Fruit fly (Drosophila melanogaster) whole organism, embryonic: ENCODE results near the gene Or65c.

Experiments
- Aef1 ChIP-seq: fragments of 200-800 bp; sonication (Bioruptor generic); IDR thresholded peaks from 3 replicates; pipeline ENCODE4 v1.3.6; 2022; ENCODE audit warnings: missing biosample characterization, missing genetic modification characterization
- BEAF-32 ChIP-seq: fragments of 200-800 bp; sonication (Bioruptor generic); optimal IDR thresholded peaks from 3 replicates; lab custom pipeline; 2017; ENCODE audit warnings: missing biosample characterization, missing genetic modification characterization, mild to moderate bottlenecking, moderate library complexity, missing genetic modification reagents
- CG10979 ChIP-seq: fragments of 200-800 bp; sonication (Bioruptor generic); optimal IDR thresholded peaks from 2 replicates; lab custom pipeline; 2018; ENCODE audit warnings: missing biosample characterization, mild to moderate bottlenecking, missing genetic modification characterization, moderate library complexity
- CG12769 ChIP-seq: fragments of 200-800 bp; sonication (Bioruptor generic); optimal IDR thresholded peaks from 2 replicates; lab custom pipeline; 2019; ENCODE audit warnings: missing biosample characterization, mild to moderate bottlenecking, missing genetic modification characterization, moderate library complexity
- CG13424 ChIP-seq: fragments of 200-800 bp; sonication (Bioruptor generic); optimal IDR thresholded peaks from 2 replicates; lab custom pipeline; 2019; ENCODE audit warnings: missing biosample characterization, mild to moderate bottlenecking, missing genetic modification characterization, moderate library complexity
- CG14050 ChIP-seq: fragments of 200-800 bp; sonication (Bioruptor generic); IDR thresholded peaks from 3 replicates; pipeline ENCODE4 v1.3.6; 2022; ENCODE audit warnings: missing biosample characterization, missing genetic modification characterization
- CG15269 ChIP-seq: fragments of 200-800 bp; sonication (Bioruptor generic); optimal IDR thresholded peaks from 2 replicates; lab custom pipeline; 2018; ENCODE audit warnings: missing biosample characterization, mild to moderate bottlenecking, missing genetic modification characterization, moderate library complexity
- CG17186 ChIP-seq: fragments of 200-800 bp; sonication (Bioruptor generic); optimal IDR thresholded peaks from 3 replicates; lab custom pipeline; 2017; ENCODE audit warnings: missing biosample characterization, missing genetic modification reagents, missing genetic modification characterization
- CG18476 ChIP-seq: fragments of 200-800 bp; sonication (Bioruptor generic); optimal IDR thresholded peaks from 2 replicates; lab custom pipeline; 2016; ENCODE audit warnings: missing biosample characterization, mild to moderate bottlenecking, missing genetic modification characterization
- CG4360 ChIP-seq: fragments of 200-800 bp; sonication (Bioruptor generic); IDR thresholded peaks from 2 replicates; pipeline ENCODE4 v1.3.6; 2022; ENCODE audit warnings: missing biosample characterization, missing genetic modification characterization
- CG6683 ChIP-seq: fragments of 200-800 bp; sonication (Bioruptor generic); optimal IDR thresholded peaks from 2 replicates; lab custom pipeline; 2017; ENCODE audit warnings: missing biosample characterization, mild to moderate bottlenecking, missing genetic modification characterization, missing genetic modification reagents
- CG6791 ChIP-seq: fragments of 200-800 bp; sonication (Bioruptor generic); IDR thresholded peaks from 3 replicates; pipeline ENCODE4 v1.3.6; 2022; ENCODE audit warnings: missing biosample characterization, missing genetic modification characterization; ENCODE audit not compliant: partially characterized antibody
- CG7745 ChIP-seq: fragments of 200-800 bp; sonication (Bioruptor generic); optimal IDR thresholded peaks from 2 replicates; lab custom pipeline; 2018; ENCODE audit warnings: missing biosample characterization, mild to moderate bottlenecking, missing genetic modification characterization, moderate library complexity
- CG9727 ChIP-seq: fragments of 200-800 bp; sonication (Bioruptor generic); optimal IDR thresholded peaks from 3 replicates; lab custom pipeline; 2017; ENCODE audit warnings: missing biosample characterization, mild to moderate bottlenecking, missing genetic modification characterization
- Camta ChIP-seq: fragments of 200-800 bp; sonication (Bioruptor generic); optimal IDR thresholded peaks from 2 replicates; lab custom pipeline; 2016; ENCODE audit warnings: missing biosample characterization, missing genetic modification characterization
- Dll ChIP-seq: fragments of 200-800 bp; sonication (Bioruptor generic); IDR thresholded peaks from 4 replicates; pipeline ENCODE4 v1.3.6; 2022; ENCODE audit warnings: missing biosample characterization, missing genetic modification characterization; ENCODE audit not compliant: partially characterized antibody
- Doc3 ChIP-seq: fragments of 200-800 bp; sonication (Bioruptor generic); IDR thresholded peaks from 3 replicates; pipeline ENCODE4 v1.3.6; 2022; ENCODE audit warnings: missing biosample characterization, missing genetic modification characterization; ENCODE audit not compliant: partially characterized antibody
- Drgx ChIP-seq: fragments of 200-800 bp; sonication (Bioruptor generic); IDR thresholded peaks from 2 replicates; pipeline ENCODE4 v1.3.6; 2022; ENCODE audit warnings: missing biosample characterization, missing genetic modification characterization
- H15 ChIP-seq: fragments of 200-800 bp; sonication (Bioruptor generic); IDR thresholded peaks from 3 replicates; pipeline ENCODE4 v1.3.6; 2022; ENCODE audit warnings: missing biosample characterization, missing genetic modification characterization
- Meics ChIP-seq: fragments of 200-800 bp; sonication (Bioruptor generic); optimal IDR thresholded peaks from 2 replicates; lab custom pipeline; 2017; ENCODE audit warnings: missing biosample characterization, mild to moderate bottlenecking, missing genetic modification characterization
- NfI ChIP-seq: fragments of 200-800 bp; sonication (Bioruptor generic); optimal IDR thresholded peaks from 3 replicates; lab custom pipeline; 2018; ENCODE audit warnings: missing biosample characterization, mild to moderate bottlenecking, missing genetic modification characterization, moderate library complexity
- Taf1 ChIP-seq: fragments of 200-800 bp; sonication (Bioruptor generic); IDR thresholded peaks from 2 replicates; pipeline ENCODE4 v1.3.6; 2022; ENCODE audit warnings: missing biosample characterization, missing genetic modification characterization
- ato ChIP-seq: fragments of 200-800 bp; sonication (Bioruptor generic); IDR thresholded peaks from 2 replicates; pipeline ENCODE4 v1.3.6; 2022; ENCODE audit warnings: missing biosample characterization, missing genetic modification characterization; ENCODE audit not compliant: partially characterized antibody
- bsh ChIP-seq, 2 experiments: fragments of 200-800 bp; sonication (Bioruptor generic); optimal IDR thresholded peaks; 2 replicates each; lab custom pipeline; 2017 to 2018; ENCODE audit warnings: mild to moderate bottlenecking in 2 of 2, missing biosample characterization in 2 of 2, missing genetic modification characterization in 2 of 2, moderate library complexity in 1 of 2
- cad ChIP-seq: fragments of >200 bp; optimal IDR thresholded peaks from 2 replicates; lab custom pipeline; 2017; ENCODE audit warnings: missing biosample characterization, missing genetic modification characterization
- corto ChIP-seq: fragments of 200-800 bp; sonication (Bioruptor generic); optimal IDR thresholded peaks from 2 replicates; lab custom pipeline; 2016; ENCODE audit warnings: missing biosample characterization, mild to moderate bottlenecking, missing genetic modification characterization, moderate library complexity
- fd96Cb ChIP-seq: fragments of 200-800 bp; sonication (Bioruptor generic); optimal IDR thresholded peaks from 2 replicates; lab custom pipeline; 2018; ENCODE audit warnings: missing biosample characterization, mild to moderate bottlenecking, missing genetic modification characterization, moderate library complexity
- gt ChIP-seq: fragments of 200-800 bp; sonication (Bioruptor generic); IDR thresholded peaks from 2 replicates; pipeline ENCODE4 v1.3.6; 2022; ENCODE audit warnings: missing biosample characterization, missing genetic modification characterization
- ham ChIP-seq: fragments of 200-800 bp; sonication (Bioruptor generic); IDR thresholded peaks from 2 replicates; pipeline ENCODE4 v1.3.6; 2022; ENCODE audit warnings: missing biosample characterization, missing genetic modification characterization
- kni ChIP-seq: fragments of 200-800 bp; sonication (Bioruptor generic); optimal IDR thresholded peaks from 3 replicates; lab custom pipeline; 2017; ENCODE audit warnings: mild to moderate bottlenecking, missing biosample characterization, missing genetic modification reagents, missing genetic modification characterization
- lbe ChIP-seq: fragments of 200-800 bp; sonication (Bioruptor generic); optimal IDR thresholded peaks from 2 replicates; lab custom pipeline; 2016; ENCODE audit warnings: missing biosample characterization, mild to moderate bottlenecking, missing genetic modification characterization
- nom ChIP-seq: fragments of 200-800 bp; sonication (Bioruptor generic); optimal IDR thresholded peaks from 2 replicates; lab custom pipeline; 2017; ENCODE audit warnings: missing biosample characterization, missing genetic modification characterization, mild to moderate bottlenecking, moderate library complexity, missing genetic modification reagents
- pan ChIP-seq, 4 experiments: fragments of >200 bp in 3 of 4; fragments of 200-800 bp in 1 of 4; sonication (Bioruptor generic) in 1 of 4; optimal IDR thresholded peaks in 3 of 4; IDR thresholded peaks in 1 of 4; 2 replicates each; pipeline versions ENCODE4 v1.3.6 to Lab custom; 2017 to 2022; ENCODE audit warnings: missing biosample characterization in 2 of 4, missing genetic modification characterization in 2 of 4, mixed read lengths in 1 of 4
- pros ChIP-seq: fragments of 200-800 bp; sonication (Bioruptor generic); optimal IDR thresholded peaks from 3 replicates; lab custom pipeline; 2019; ENCODE audit warnings: missing biosample characterization, mild to moderate bottlenecking, missing genetic modification characterization, moderate library complexity
- ro ChIP-seq: fragments of 200-800 bp; sonication (Bioruptor generic); IDR thresholded peaks from 2 replicates; pipeline ENCODE4 v1.3.6; 2022; ENCODE audit warnings: missing biosample characterization, missing genetic modification characterization
- sc ChIP-seq, 3 experiments: fragments of >200 bp in 2 of 3; fragments of 200-800 bp in 1 of 3; sonication (Bioruptor generic) in 1 of 3; optimal IDR thresholded peaks; 2 replicates in 2 of 3; 3 replicates in 1 of 3; lab custom pipeline; 2017; ENCODE audit warnings: mild to moderate bottlenecking in 1 of 3, missing biosample characterization in 1 of 3, missing genetic modification characterization in 1 of 3, missing genetic modification reagents in 1 of 3
- sd ChIP-seq: fragments of 200-800 bp; sonication (Bioruptor generic); optimal IDR thresholded peaks from 3 replicates; lab custom pipeline; 2018; ENCODE audit warnings: missing biosample characterization, mild to moderate bottlenecking, missing genetic modification characterization, moderate library complexity
- sr ChIP-seq: fragments of 200-800 bp; sonication (Bioruptor generic); IDR thresholded peaks from 3 replicates; pipeline ENCODE4 v1.3.6; 2022; ENCODE audit warnings: missing biosample characterization, missing genetic modification characterization
- tap ChIP-seq: fragments of 200-800 bp; optimal IDR thresholded peaks from 3 replicates; lab custom pipeline; 2019; ENCODE audit warnings: missing biosample characterization, mild to moderate bottlenecking, missing genetic modification characterization, moderate library complexity

The Or65c gene

DNA sequence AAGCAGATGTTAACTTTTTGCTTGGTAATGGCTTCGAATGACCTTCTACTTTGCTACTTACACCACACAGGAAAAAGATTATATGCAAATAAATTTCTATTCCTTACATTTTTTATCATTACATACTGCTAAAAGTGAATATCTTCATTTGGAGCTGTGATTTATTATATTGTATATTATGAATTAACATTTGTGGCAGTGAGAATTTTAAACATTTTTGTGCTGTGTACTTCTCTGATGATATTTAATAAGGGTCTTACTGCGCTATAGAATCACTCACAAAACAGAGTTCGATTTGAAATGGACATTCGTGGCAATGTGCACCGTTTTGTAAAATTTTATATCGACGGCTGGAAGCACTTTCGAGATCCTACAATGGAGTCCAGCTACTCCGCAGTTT, at the start of gene Or65c:
Gene Or65c (plus strand): TSS at position 301 of the 400 bp plus-strand sequence.
- TF ChIP-seq CG6791 (GFP tag; lab: Robert Waterston, UW) (no peak), sc (optimal IDR thresholded peaks at IDR 0.05; lab: Kevin White, UChicago) (no peak), sc (GFP tag; optimal IDR thresholded peaks at IDR 0.05; lab: Kevin White, UChicago) (no peak), CG10979 (tag; lab: Kevin White, UChicago) (no peak), bsh (GFP tag; optimal IDR thresholded peaks at IDR 0.05; lab: Kevin White, UChicago) (no peak), CG7745 (no peak)
- TF ChIP-seq, all 482 proteins: peak for 0

- TF ChIP-seq lbe (GFP tag; lab: Kevin White, UChicago) (peak; percentile 37), CG6683 (GFP tag; lab: Kevin White, UChicago) (no peak), Dll (0 out of 4 replicates have a peak, but pooled peaks have one; percentile 28), CG17186 (GFP tag; lab: Kevin White, UChicago) (no peak), sr (GFP tag; lab: Robert Waterston, UW) (no peak), Drgx (GFP tag; lab: Robert Waterston, UW) (peak; percentile 67), CG15269 (tag; lab: Kevin White, UChicago) (no peak), gt (no peak), pan (optimal IDR thresholded peaks at IDR 0.05; lab: Kevin White, UChicago) (no peak), pan (GFP tag; optimal IDR thresholded peaks at IDR 0.05 in 1 of 2, IDR thresholded peaks at IDR 0.05 in 1 of 2) (no peak), nom (GFP tag; lab: Kevin White, UChicago) (peak; percentile 55), ro (GFP tag; lab: Robert Waterston, UW) (no peak), CG10979 (tag; lab: Kevin White, UChicago) (no peak), Doc3 (no peak), Camta (GFP tag; lab: Kevin White, UChicago) (no peak), CG13424 (tag; lab: Kevin White, UChicago) (no peak), cad (GFP tag; lab: Kevin White, UChicago) (no peak), CG12769 (no peak), Aef1 (GFP tag; lab: Robert Waterston, UW) (no peak), CG4360 (GFP tag; lab: Robert Waterston, UW) (no peak), H15 (GFP tag; lab: Robert Waterston, UW) (peak; percentile 12; the same call in 1 of the 3 replicates), BEAF-32 (peak; percentile 3), Meics (GFP tag; lab: Kevin White, UChicago) (no peak), corto (GFP tag; lab: Kevin White, UChicago) (peak; percentile 20), tap (tag; lab: Kevin White, UChicago) (no peak), CG14050 (GFP tag; lab: Robert Waterston, UW) (no peak), pros (GFP tag; lab: Kevin White, UChicago) (no peak), ham (no peak), kni (GFP tag; lab: Kevin White, UChicago) (no peak), CG18476 (GFP tag; lab: Kevin White, UChicago) (no peak), ato (GFP tag; lab: Robert Waterston, UW) (no peak), CG9727 (GFP tag; lab: Kevin White, UChicago) (no peak), Taf1 (no peak), fd96Cb (tag; lab: Kevin White, UChicago) (no peak), NfI (GFP tag; lab: Kevin White, UChicago) (no peak), sd (no peak)
Observed at dm6 chr3L:6285412-6285811, 42.0 kb upstream of the Or65c start.
